Worm (Caenorhabditis elegans) whole organism, L2 larva: Measurements from ENCODE around the gene cyp-14A4.

ENCODE experiments used
- aly-2 ChIP-seq: fragments of 150-350 bp; optimal IDR thresholded peaks from 2 replicates; lab custom pipeline; 2014; ENCODE audit warnings: missing biosample characterization, missing genetic modification characterization
- egl-27 ChIP-seq: sonication (generic microtip); optimal IDR thresholded peaks from 3 replicates; lab custom pipeline; 2017; ENCODE audit warnings: missing biosample characterization, missing genetic modification reagents, missing genetic modification characterization
- elt-3 ChIP-seq: sonication (generic microtip); optimal IDR thresholded peaks from 2 replicates; lab custom pipeline; 2017; ENCODE audit warnings: missing biosample characterization, missing genetic modification characterization
- gmeb-1 ChIP-seq: fragments of 150-350 bp; optimal IDR thresholded peaks from 2 replicates; lab custom pipeline; 2014; ENCODE audit warnings: missing biosample characterization, missing genetic modification characterization
- lin-39 ChIP-seq: fragments of 150-350 bp; optimal IDR thresholded peaks from 2 replicates; lab custom pipeline; 2014; ENCODE audit warnings: missing biosample characterization, missing genetic modification reagents, missing genetic modification characterization
- nhr-129 ChIP-seq: fragments of 150-350 bp; optimal IDR thresholded peaks from 2 replicates; lab custom pipeline; 2014; ENCODE audit warnings: missing biosample characterization, missing genetic modification characterization

- TF ChIP-seq elt-3 (tag; lab: Kevin White, UChicago) (no peak), egl-27 (no peak), nhr-129 (tag; lab: Kevin White, UChicago) (no peak), lin-39 (tag; lab: Kevin White, UChicago) (no peak), gmeb-1 (no peak), aly-2 (tag; lab: Kevin White, UChicago) (no peak)
Observed at ce11 chrX:13237102-13237501, 46.9 kb downstream of the cyp-14A4 start, which contains the start of gene K08H2.3.
